Worm (Caenorhabditis elegans) whole organism, midembryonic: ENCODE results near the gene F45G2.8.
"Not testable (repeated sequence)": the region's sequence is repeated elsewhere in the genome, so short reads cannot be mapped to it uniquely, and the experiment has no call there.

Source experiments
- med-1 ChIP-seq: sonication (generic microtip); optimal IDR thresholded peaks from 2 replicates; lab custom pipeline; 2017; ENCODE audit warnings: missing genetic modification characterization, mild to moderate bottlenecking, missing compliant biosample characterization, antibody characterized with exemption, missing genetic modification reagents; ENCODE audit not compliant: insufficient read depth
- ztf-23 ChIP-seq: fragments of 200-800 bp; sonication (Bioruptor generic); IDR thresholded peaks from 2 replicates; pipeline ENCODE4 v1.3.6; 2022; ENCODE audit warnings: missing genetic modification reagents, missing genetic modification characterization, missing compliant biosample characterization
- ztf-29 ChIP-seq: fragments of 200-800 bp; sonication (Bioruptor generic); IDR thresholded peaks from 2 replicates; pipeline ENCODE4 v1.3.6; 2022; ENCODE audit warnings: missing genetic modification reagents, missing genetic modification characterization, missing compliant biosample characterization

- TF ChIP-seq ztf-29 (GFP tag; lab: Robert Waterston, UW); ztf-23 (GFP tag; lab: Robert Waterston, UW); med-1 (GFP tag; lab: Kevin White, UChicago): not testable (repeated sequence)
These were observed 11.4 kb upstream of the F45G2.8 start for ce11 chrIII:13446865-13447264.
